Worm (Caenorhabditis elegans) whole organism, midembryonic: ENCODE measurements around the gene rga-8.

ENCODE experiments used
- T22C8.4 ChIP-seq: fragments of 200-800 bp; sonication (Bioruptor generic); IDR thresholded peaks from 2 replicates; pipeline ENCODE4 v1.3.6; 2022; ENCODE audit warnings: missing genetic modification characterization, missing compliant biosample characterization
- cog-1 ChIP-seq: sonication (generic microtip); optimal IDR thresholded peaks from 2 replicates; lab custom pipeline; 2016; ENCODE audit warnings: missing genetic modification characterization, missing compliant biosample characterization
- flt-1 ChIP-seq: fragments of 200-800 bp; sonication (Bioruptor generic); IDR thresholded peaks from 2 replicates; pipeline ENCODE4 v1.3.6; 2022; ENCODE audit warnings: missing genetic modification characterization, missing compliant biosample characterization
- klf-2 ChIP-seq: fragments of 200-800 bp; sonication (Bioruptor generic); conservative IDR thresholded peaks from 2 replicates; pipeline ENCODE4 v1.3.6; 2022; ENCODE audit warnings: missing genetic modification reagents, missing genetic modification characterization, missing compliant biosample characterization
- med-1 ChIP-seq: sonication (generic microtip); optimal IDR thresholded peaks from 2 replicates; lab custom pipeline; 2017; ENCODE audit warnings: missing genetic modification characterization, mild to moderate bottlenecking, missing compliant biosample characterization, antibody characterized with exemption, missing genetic modification reagents; ENCODE audit not compliant: insufficient read depth
- ref-1 ChIP-seq: fragments of 200-800 bp; sonication (Bioruptor generic); conservative IDR thresholded peaks from 2 replicates; pipeline ENCODE4 v1.3.6; 2022; ENCODE audit warnings: missing genetic modification reagents, missing genetic modification characterization, missing compliant biosample characterization
- tab-1 ChIP-seq: fragments of 200-800 bp; sonication (Bioruptor generic); IDR thresholded peaks from 2 replicates; pipeline ENCODE4 v1.3.6; 2022; ENCODE audit warnings: missing genetic modification characterization, missing compliant biosample characterization
- ztf-23 ChIP-seq: fragments of 200-800 bp; sonication (Bioruptor generic); IDR thresholded peaks from 2 replicates; pipeline ENCODE4 v1.3.6; 2022; ENCODE audit warnings: missing genetic modification reagents, missing genetic modification characterization, missing compliant biosample characterization
- ztf-29 ChIP-seq: fragments of 200-800 bp; sonication (Bioruptor generic); IDR thresholded peaks from 2 replicates; pipeline ENCODE4 v1.3.6; 2022; ENCODE audit warnings: missing genetic modification reagents, missing genetic modification characterization, missing compliant biosample characterization

Gene rga-8

DNA sequence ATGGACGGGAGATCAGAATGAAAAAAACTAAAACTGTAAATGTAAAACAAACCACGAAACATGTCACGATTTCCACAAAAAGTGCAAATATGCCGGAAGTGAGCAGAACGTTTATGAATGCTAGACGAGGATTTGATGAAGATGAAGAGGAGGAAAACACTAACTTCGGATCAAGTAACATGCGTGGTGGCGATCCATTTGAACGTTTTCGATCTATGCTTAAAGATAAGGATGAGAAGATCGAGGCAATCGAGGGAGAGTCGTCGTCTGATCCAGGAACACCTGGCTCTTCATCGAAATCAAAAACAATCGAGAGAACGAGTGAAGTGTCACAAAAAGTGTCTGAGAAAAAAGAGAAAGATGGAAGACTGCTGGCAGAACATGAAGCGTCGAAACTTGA lies 14.2 kb downstream of the rga-8 start:
- no peak for TF ChIP-seq flt-1 (GFP tag; lab: Robert Waterston, UW)
- no peak for TF ChIP-seq T22C8.4 (GFP tag; lab: Robert Waterston, UW)
- no peak for TF ChIP-seq ref-1 (GFP tag; lab: Robert Waterston, UW)

DNA sequence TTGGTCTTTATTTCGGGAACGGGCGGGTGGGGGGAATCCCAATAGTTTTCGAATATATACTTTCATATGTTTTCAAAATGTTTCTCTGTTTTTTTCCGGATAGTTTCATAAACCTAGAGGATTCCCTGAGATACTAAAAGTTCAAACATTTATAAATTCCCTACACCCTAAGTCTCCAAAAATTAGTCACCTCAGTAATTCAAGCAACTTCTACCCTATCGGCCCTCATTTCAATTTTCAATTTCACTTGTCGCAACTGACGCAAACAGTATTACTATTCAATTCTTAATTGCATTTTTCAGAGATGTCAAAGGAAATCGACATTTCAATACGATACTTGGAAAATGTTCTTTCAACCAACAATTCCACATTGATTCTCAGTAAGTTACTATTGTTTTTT lies 15.5 kb downstream of the rga-8 start, which contains the start of gene Y34B4A.4:
Gene Y34B4A.4, plus strand, starts transcription at position 301 of the 400 bp plus-strand sequence.
- TF ChIP-seq cog-1 (tag; lab: Kevin White, UChicago) = no peak
- no peak for TF ChIP-seq T22C8.4 (GFP tag; lab: Robert Waterston, UW)
- TF ChIP-seq ztf-29 (GFP tag; lab: Robert Waterston, UW) = no peak
- no peak for TF ChIP-seq tab-1
- TF ChIP-seq flt-1 (GFP tag; lab: Robert Waterston, UW) = no peak

DNA sequence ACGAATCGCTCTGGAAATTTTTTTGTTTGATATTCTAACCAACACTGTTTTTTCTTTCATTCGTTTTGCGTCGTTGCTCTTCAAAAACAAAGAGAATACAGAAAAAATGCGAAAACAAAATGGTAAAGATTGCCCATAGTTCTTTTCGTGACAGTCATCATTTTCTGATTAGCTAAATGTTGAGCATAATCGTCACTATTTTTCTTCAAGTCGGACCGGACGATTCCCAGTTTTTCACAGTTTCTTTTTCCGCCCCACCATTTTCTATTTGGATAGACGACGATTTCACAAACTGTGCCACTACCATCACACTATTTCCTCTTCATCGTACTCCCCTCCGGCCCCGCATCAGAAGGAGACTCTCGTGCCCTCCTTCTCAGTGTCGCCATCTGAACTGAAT lies 16.0 kb downstream of the rga-8 start:
- TF ChIP-seq med-1 (no peak), klf-2 (GFP tag; lab: Robert Waterston, UW) (no peak), flt-1 (GFP tag; lab: Robert Waterston, UW) (no peak), ref-1 (GFP tag; lab: Robert Waterston, UW) (no peak), tab-1 (no peak), ztf-23 (GFP tag; lab: Robert Waterston, UW) (no peak), ztf-29 (GFP tag; lab: Robert Waterston, UW) (no peak), cog-1 (tag; lab: Kevin White, UChicago) (no peak), T22C8.4 (GFP tag; lab: Robert Waterston, UW) (no peak)

DNA sequence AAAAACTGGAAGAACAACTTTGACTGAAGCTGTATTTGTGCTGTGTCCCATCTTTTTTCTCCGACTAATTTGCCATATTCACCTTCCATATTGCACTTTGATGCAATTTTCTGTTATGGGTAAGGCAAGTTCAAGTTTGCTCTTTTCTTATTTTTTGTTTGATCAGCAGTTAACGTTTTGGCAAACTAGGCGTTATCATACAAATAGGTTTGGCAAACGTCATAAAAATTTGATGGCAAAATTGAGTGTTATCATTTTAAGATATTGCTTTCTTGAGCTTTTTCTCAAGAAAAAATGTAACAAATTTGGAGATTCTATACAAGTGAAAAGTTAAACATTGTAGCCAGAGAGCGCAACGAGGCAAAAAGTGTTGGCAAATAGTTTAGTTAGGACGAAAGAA lies 17.5 kb downstream of the rga-8 start:
- TF ChIP-seq flt-1 (GFP tag; lab: Robert Waterston, UW) (no peak), tab-1 (no peak), ztf-23 (GFP tag; lab: Robert Waterston, UW) (no peak), T22C8.4 (GFP tag; lab: Robert Waterston, UW) (no peak), cog-1 (tag; lab: Kevin White, UChicago) (no peak), ztf-29 (GFP tag; lab: Robert Waterston, UW) (no peak), med-1 (no peak)

DNA sequence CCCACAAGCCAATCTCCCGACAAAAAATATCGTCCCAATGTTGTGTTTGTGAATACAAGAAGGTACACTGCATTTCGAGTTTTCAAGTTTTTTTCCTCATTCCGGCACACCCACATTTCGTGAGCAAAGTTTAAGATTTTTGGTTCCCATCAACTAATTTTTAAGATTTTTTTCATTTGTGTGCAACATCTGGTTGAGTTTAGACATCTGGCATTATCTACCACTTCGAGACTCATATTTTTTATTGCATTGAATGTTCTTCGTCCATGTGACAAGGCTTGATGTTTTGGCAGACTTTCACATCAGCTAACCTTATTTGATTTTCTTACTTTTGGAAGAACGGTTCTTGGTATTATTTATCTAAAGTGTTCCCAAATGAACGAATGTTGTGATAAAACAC lies 19.2 kb downstream of the rga-8 start:
- TF ChIP-seq med-1 = no peak

DNA sequence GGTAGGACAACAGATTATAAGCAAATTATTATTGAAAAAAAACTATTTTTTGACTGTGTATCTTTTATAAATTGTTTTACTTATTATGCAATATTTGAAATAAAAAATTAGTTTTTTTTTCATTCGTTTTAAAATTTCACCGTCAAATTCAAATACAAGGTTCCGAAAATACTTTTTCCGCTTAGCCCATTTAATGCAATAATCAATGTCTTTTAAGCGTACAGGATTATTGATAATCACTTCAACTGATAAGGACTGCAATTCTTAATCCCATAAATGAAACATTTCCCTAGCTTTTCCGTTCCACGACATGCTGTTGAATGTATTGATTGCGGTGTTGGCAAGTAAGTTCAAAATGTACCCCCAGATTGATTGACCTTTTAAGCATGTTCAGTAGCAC lies 22.6 kb downstream of the rga-8 start, which contains the start of gene nspg-12:
Gene nspg-12, plus strand, starts transcription at position 301 of the 400 bp plus-strand sequence.
- TF ChIP-seq flt-1 (GFP tag; lab: Robert Waterston, UW) = no peak
- no peak for TF ChIP-seq T22C8.4 (GFP tag; lab: Robert Waterston, UW)
- TF ChIP-seq ztf-23 (GFP tag; lab: Robert Waterston, UW) = no peak
- no peak for TF ChIP-seq klf-2 (GFP tag; lab: Robert Waterston, UW)
- TF ChIP-seq cog-1 (tag; lab: Kevin White, UChicago) = no peak

DNA sequence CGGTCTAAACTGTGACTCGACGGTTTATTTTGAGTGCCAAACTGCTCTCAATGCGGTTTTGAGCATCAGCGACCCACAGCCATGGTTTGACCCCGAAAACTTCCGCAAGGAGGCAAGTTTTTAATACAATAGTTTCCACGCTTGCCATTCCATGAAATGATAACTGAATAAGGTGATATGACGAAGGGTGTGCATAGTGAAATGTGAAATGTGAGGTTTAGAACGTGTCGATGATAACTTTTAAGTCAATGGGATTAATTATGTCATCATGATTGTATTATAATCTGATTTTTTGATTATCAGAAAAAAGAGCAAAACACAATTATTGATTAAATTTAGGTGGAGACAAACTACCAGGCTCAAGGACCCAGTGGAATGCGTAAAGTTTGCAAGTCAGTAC lies 24.3 kb downstream of the rga-8 start:
- TF ChIP-seq med-1 (no peak), tab-1 (no peak), ztf-29 (GFP tag; lab: Robert Waterston, UW) (no peak), T22C8.4 (GFP tag; lab: Robert Waterston, UW) (no peak), flt-1 (GFP tag; lab: Robert Waterston, UW) (no peak), klf-2 (GFP tag; lab: Robert Waterston, UW) (no peak), cog-1 (tag; lab: Kevin White, UChicago) (no peak), ref-1 (GFP tag; lab: Robert Waterston, UW) (no peak), ztf-23 (GFP tag; lab: Robert Waterston, UW) (no peak)

DNA sequence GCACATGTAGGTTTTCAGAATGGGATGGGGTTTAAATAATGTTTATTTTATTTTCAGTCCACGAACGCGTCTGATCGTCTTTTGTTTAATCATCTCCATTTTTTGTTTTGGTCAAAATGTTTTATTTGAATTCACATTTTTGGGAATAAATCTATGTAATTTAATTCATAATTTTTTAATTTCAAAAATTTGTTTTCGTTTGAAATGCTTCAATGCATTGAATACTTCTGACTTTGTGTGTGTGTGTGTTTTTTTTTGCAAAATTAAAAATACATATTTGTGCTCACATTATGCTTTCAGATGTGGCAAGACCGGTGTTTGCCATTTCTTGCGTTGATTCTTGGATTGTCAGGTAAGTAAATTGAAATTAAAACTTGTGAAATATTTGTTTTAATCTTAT lies 24.7 kb downstream of the rga-8 start, which contains the start of gene nspg-13:
Gene nspg-13, plus strand, starts transcription at position 301 of the 400 bp plus-strand sequence.
- no peak for TF ChIP-seq ztf-23 (GFP tag; lab: Robert Waterston, UW)
- TF ChIP-seq cog-1 (tag; lab: Kevin White, UChicago) = no peak
- no peak for TF ChIP-seq flt-1 (GFP tag; lab: Robert Waterston, UW)
- TF ChIP-seq ref-1 (GFP tag; lab: Robert Waterston, UW) = no peak
- no peak for TF ChIP-seq ztf-29 (GFP tag; lab: Robert Waterston, UW)
- no peak for TF ChIP-seq tab-1
- TF ChIP-seq T22C8.4 (GFP tag; lab: Robert Waterston, UW) = no peak
- no peak for TF ChIP-seq med-1
- TF ChIP-seq klf-2 (GFP tag; lab: Robert Waterston, UW) = no peak

DNA sequence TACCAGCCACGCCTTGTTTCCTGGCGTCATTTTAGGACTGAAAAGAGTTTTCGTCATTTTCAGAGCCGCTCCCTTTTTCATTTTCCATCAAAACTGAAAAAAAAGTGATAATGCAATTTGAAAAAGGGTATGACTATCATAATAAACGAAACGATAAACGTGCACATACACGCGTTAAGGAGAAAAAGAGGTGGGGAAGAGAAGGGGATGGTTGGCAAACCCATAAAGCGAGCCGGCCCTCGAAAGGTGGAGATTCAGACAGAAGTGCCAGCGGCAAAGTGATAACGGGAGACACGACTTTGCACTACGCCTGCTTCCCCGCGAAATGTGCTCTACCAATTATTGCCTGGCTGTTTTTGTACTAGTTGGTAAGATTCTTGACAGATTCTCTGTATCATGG lies 26.8 kb downstream of the rga-8 start, which contains the start of gene nspg-14:
Gene nspg-14, plus strand, starts transcription at position 250 of the 400 bp plus-strand sequence.
- no peak for TF ChIP-seq flt-1 (GFP tag; lab: Robert Waterston, UW)

DNA sequence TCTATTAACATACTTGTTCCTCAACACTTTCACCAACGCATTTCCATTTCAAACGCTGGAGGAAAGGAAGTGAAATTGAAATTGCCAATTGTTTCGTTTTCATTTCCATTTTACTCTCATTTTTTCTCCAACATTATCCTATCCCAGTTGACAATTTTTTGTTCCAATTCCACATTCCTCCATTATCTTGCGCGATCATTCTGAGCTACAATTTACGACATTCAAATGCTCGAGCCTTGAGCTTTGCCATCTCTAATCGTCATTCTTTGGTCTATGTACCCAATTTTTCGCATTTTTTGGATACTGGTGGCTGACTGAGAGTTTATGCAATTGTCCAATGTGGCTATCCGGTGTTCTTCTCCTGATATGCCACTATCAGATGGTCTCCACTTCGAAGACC lies 30.0 kb downstream of the rga-8 start, which contains the start of gene Y34B4A.10:
Gene Y34B4A.10, plus strand, starts transcription at position 301 of the 400 bp plus-strand sequence.
- no peak for TF ChIP-seq ztf-29 (GFP tag; lab: Robert Waterston, UW)
- no peak for TF ChIP-seq T22C8.4 (GFP tag; lab: Robert Waterston, UW)
- no peak for TF ChIP-seq ref-1 (GFP tag; lab: Robert Waterston, UW)
- TF ChIP-seq flt-1 (GFP tag; lab: Robert Waterston, UW) = no peak
- TF ChIP-seq klf-2 (GFP tag; lab: Robert Waterston, UW) = no peak
- no peak for TF ChIP-seq cog-1 (tag; lab: Kevin White, UChicago)
- no peak for TF ChIP-seq tab-1
- TF ChIP-seq ztf-23 (GFP tag; lab: Robert Waterston, UW) = no peak
- TF ChIP-seq med-1 = no peak

DNA sequence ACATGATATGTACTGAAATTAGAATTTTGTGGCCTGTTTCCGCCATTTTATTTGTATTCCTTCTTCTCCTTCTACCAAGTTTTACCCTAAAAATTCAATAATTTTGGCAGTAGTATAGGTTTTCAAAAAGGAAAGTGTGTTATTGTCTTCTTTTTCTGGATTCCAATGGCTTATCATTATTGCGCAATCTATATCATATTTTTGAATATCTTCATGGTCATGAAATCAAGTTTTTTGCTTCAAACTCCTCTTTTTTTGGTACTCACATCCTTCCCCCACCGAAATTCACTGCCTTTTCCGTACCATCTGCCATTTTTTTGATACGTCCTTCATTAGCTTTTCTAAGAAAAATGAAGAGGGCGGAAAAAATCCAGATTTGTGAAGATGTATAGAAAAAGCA lies 30.8 kb downstream of the rga-8 start:
- no peak for TF ChIP-seq ref-1 (GFP tag; lab: Robert Waterston, UW)
- TF ChIP-seq med-1 = no peak
- no peak for TF ChIP-seq ztf-29 (GFP tag; lab: Robert Waterston, UW)
- TF ChIP-seq ztf-23 (GFP tag; lab: Robert Waterston, UW) = no peak
- TF ChIP-seq klf-2 (GFP tag; lab: Robert Waterston, UW) = no peak
- no peak for TF ChIP-seq flt-1 (GFP tag; lab: Robert Waterston, UW)
- no peak for TF ChIP-seq tab-1
- TF ChIP-seq T22C8.4 (GFP tag; lab: Robert Waterston, UW) = no peak
- TF ChIP-seq cog-1 (tag; lab: Kevin White, UChicago) = no peak
